Fruit fly (Drosophila melanogaster) whole organism, embryonic: Measurements from ENCODE around the gene Vm26Ac.

Experiments
- Asciz ChIP-seq: fragments of 200-800 bp; sonication (Bioruptor generic); optimal IDR thresholded peaks from 2 replicates; lab custom pipeline; 2017; ENCODE audit warnings: missing biosample characterization, mild to moderate bottlenecking, missing genetic modification characterization, missing genetic modification reagents
- Atf-2 ChIP-seq: fragments of 200-800 bp; sonication (Bioruptor generic); optimal IDR thresholded peaks from 2 replicates; lab custom pipeline; 2016; ENCODE audit warnings: missing biosample characterization, missing genetic modification characterization
- CG10267 ChIP-seq: fragments of 200-800 bp; sonication (Bioruptor generic); optimal IDR thresholded peaks from 2 replicates; lab custom pipeline; 2018; ENCODE audit warnings: missing biosample characterization, mild to moderate bottlenecking, missing genetic modification characterization, moderate library complexity
- CG10979 ChIP-seq: fragments of 200-800 bp; sonication (Bioruptor generic); optimal IDR thresholded peaks from 2 replicates; lab custom pipeline; 2018; ENCODE audit warnings: missing biosample characterization, mild to moderate bottlenecking, missing genetic modification characterization, moderate library complexity
- CG12391 ChIP-seq: fragments of 200-800 bp; sonication (Bioruptor generic); optimal IDR thresholded peaks from 3 replicates; lab custom pipeline; 2018; ENCODE audit warnings: missing biosample characterization, mild to moderate bottlenecking, missing genetic modification characterization, moderate library complexity
- CG12942 ChIP-seq: fragments of 200-800 bp; sonication (Bioruptor generic); optimal IDR thresholded peaks from 3 replicates; lab custom pipeline; 2016; ENCODE audit warnings: missing biosample characterization, missing genetic modification characterization
- CG14667 ChIP-seq: fragments of 200-800 bp; sonication (Bioruptor generic); IDR thresholded peaks from 2 replicates; pipeline ENCODE4 v1.3.6; 2022; ENCODE audit warnings: missing biosample characterization, missing genetic modification characterization
- CG15514 ChIP-seq: fragments of 200-800 bp; sonication (Bioruptor generic); optimal IDR thresholded peaks from 3 replicates; lab custom pipeline; 2017; ENCODE audit warnings: missing biosample characterization, missing genetic modification characterization, mild to moderate bottlenecking, moderate library complexity, missing genetic modification reagents
- CG17912 ChIP-seq: fragments of 200-800 bp; sonication (Bioruptor generic); optimal IDR thresholded peaks from 2 replicates; lab custom pipeline; 2018; ENCODE audit warnings: missing biosample characterization, mild to moderate bottlenecking, missing genetic modification characterization
- CG2678 ChIP-seq: fragments of 200-800 bp; sonication (Bioruptor generic); optimal IDR thresholded peaks from 3 replicates; lab custom pipeline; 2019; ENCODE audit warnings: missing biosample characterization, mild to moderate bottlenecking, missing genetic modification characterization, moderate library complexity
- CG2875 ChIP-seq: fragments of 200-800 bp; sonication (Bioruptor generic); optimal IDR thresholded peaks from 2 replicates; lab custom pipeline; 2017; ENCODE audit warnings: missing biosample characterization, mild to moderate bottlenecking, missing genetic modification characterization, missing genetic modification reagents
- CG31388 ChIP-seq: fragments of 200-800 bp; sonication (Bioruptor generic); optimal IDR thresholded peaks from 2 replicates; lab custom pipeline; 2016; ENCODE audit warnings: missing biosample characterization, missing genetic modification characterization
- CG32532 ChIP-seq: fragments of 200-800 bp; sonication (Bioruptor generic); IDR thresholded peaks from 2 replicates; pipeline ENCODE4 v1.3.6; 2022; ENCODE audit warnings: missing biosample characterization, missing genetic modification characterization
- CG4707 ChIP-seq: fragments of 200-800 bp; sonication (Bioruptor generic); optimal IDR thresholded peaks from 2 replicates; lab custom pipeline; 2018; ENCODE audit warnings: missing biosample characterization, mild to moderate bottlenecking, missing genetic modification characterization, moderate library complexity
- CG6765 ChIP-seq: fragments of 200-800 bp; sonication (Bioruptor generic); optimal IDR thresholded peaks from 3 replicates; lab custom pipeline; 2017; ENCODE audit warnings: missing biosample characterization, mild to moderate bottlenecking, missing genetic modification characterization
- CG7556 ChIP-seq: fragments of 200-800 bp; sonication (Bioruptor generic); optimal IDR thresholded peaks from 2 replicates; lab custom pipeline; 2017; ENCODE audit warnings: missing biosample characterization, mild to moderate bottlenecking, missing genetic modification characterization
- CG7963 ChIP-seq: fragments of 200-800 bp; sonication (Bioruptor generic); IDR thresholded peaks from 3 replicates; pipeline ENCODE4 v1.3.6; 2022; ENCODE audit warnings: missing biosample characterization, missing genetic modification characterization; ENCODE audit not compliant: partially characterized antibody
- CG8089 ChIP-seq: fragments of 200-800 bp; sonication (Bioruptor generic); optimal IDR thresholded peaks from 3 replicates; lab custom pipeline; 2016; ENCODE audit warnings: missing biosample characterization, missing genetic modification characterization
- CG9817 ChIP-seq: fragments of 200-800 bp; sonication (Bioruptor generic); optimal IDR thresholded peaks from 2 replicates; lab custom pipeline; 2018; ENCODE audit warnings: missing biosample characterization, mild to moderate bottlenecking, missing genetic modification characterization, moderate library complexity
- D19A ChIP-seq: fragments of 200-800 bp; optimal IDR thresholded peaks from 3 replicates; lab custom pipeline; 2019; ENCODE audit warnings: missing biosample characterization, mild to moderate bottlenecking, missing genetic modification characterization, moderate library complexity
- D19B ChIP-seq: fragments of 200-800 bp; sonication (Bioruptor generic); optimal IDR thresholded peaks from 2 replicates; lab custom pipeline; 2017; ENCODE audit warnings: missing biosample characterization, mild to moderate bottlenecking, missing genetic modification characterization
- Doc3 ChIP-seq: fragments of 200-800 bp; sonication (Bioruptor generic); IDR thresholded peaks from 3 replicates; pipeline ENCODE4 v1.3.6; 2022; ENCODE audit warnings: missing biosample characterization, missing genetic modification characterization; ENCODE audit not compliant: partially characterized antibody
- H2.0 ChIP-seq: fragments of 200-800 bp; sonication (Bioruptor generic); IDR thresholded peaks from 2 replicates; pipeline ENCODE4 v1.3.6; 2022; ENCODE audit warnings: missing biosample characterization, missing genetic modification characterization
- Rfx ChIP-seq: fragments of 200-800 bp; sonication (Bioruptor generic); IDR thresholded peaks from 2 replicates; pipeline ENCODE4 v1.3.6; 2022; ENCODE audit warnings: missing biosample characterization, missing genetic modification characterization
- Rx ChIP-seq: fragments of 200-800 bp; sonication (Bioruptor generic); IDR thresholded peaks from 2 replicates; pipeline ENCODE4 v1.3.6; 2022; ENCODE audit warnings: missing biosample characterization, missing genetic modification characterization
- Side ChIP-seq: fragments of 200-800 bp; sonication (Bioruptor generic); optimal IDR thresholded peaks from 2 replicates; lab custom pipeline; 2016; ENCODE audit warnings: missing biosample characterization, missing genetic modification characterization
- Trl ChIP-seq, 3 experiments: fragments of >200 bp in 2 of 3; fragments of 200-800 bp in 1 of 3; sonication (Bioruptor generic) in 1 of 3; optimal IDR thresholded peaks; 2 replicates in 1 of 3; 3 replicates in 2 of 3; lab custom pipeline; 2016 to 2017; ENCODE audit warnings: missing biosample characterization in 1 of 3, missing genetic modification characterization in 1 of 3
- ac ChIP-seq: fragments of 200-800 bp; sonication (Bioruptor generic); optimal IDR thresholded peaks from 3 replicates; lab custom pipeline; 2017; ENCODE audit warnings: missing biosample characterization, mild to moderate bottlenecking, missing genetic modification characterization
- ap ChIP-seq: fragments of 200-800 bp; sonication (Bioruptor generic); IDR thresholded peaks from 2 replicates; pipeline ENCODE4 v1.3.6; 2022; ENCODE audit warnings: missing biosample characterization, missing genetic modification characterization
- bigmax ChIP-seq: fragments of 200-800 bp; sonication (Bioruptor generic); optimal IDR thresholded peaks from 2 replicates; lab custom pipeline; 2018; ENCODE audit warnings: missing biosample characterization, mild to moderate bottlenecking, missing genetic modification characterization
- chn ChIP-seq: fragments of 200-800 bp; sonication (Bioruptor generic); optimal IDR thresholded peaks from 2 replicates; lab custom pipeline; 2016; ENCODE audit warnings: missing biosample characterization, missing genetic modification characterization
- dm ChIP-seq: fragments of 200-800 bp; sonication (Bioruptor generic); optimal IDR thresholded peaks from 3 replicates; lab custom pipeline; 2016; ENCODE audit warnings: missing biosample characterization, missing genetic modification characterization
- ems ChIP-seq: fragments of 200-800 bp; sonication (Bioruptor generic); optimal IDR thresholded peaks from 3 replicates; lab custom pipeline; 2016; ENCODE audit warnings: missing biosample characterization, missing genetic modification characterization
- gcm ChIP-seq: fragments of 200-800 bp; sonication (Bioruptor generic); optimal IDR thresholded peaks from 2 replicates; lab custom pipeline; 2019; ENCODE audit warnings: missing biosample characterization, mild to moderate bottlenecking, missing genetic modification characterization, moderate library complexity
- gem ChIP-seq: fragments of 200-800 bp; sonication (Bioruptor generic); optimal IDR thresholded peaks from 2 replicates; lab custom pipeline; 2019; ENCODE audit warnings: missing biosample characterization, mild to moderate bottlenecking, missing genetic modification characterization, moderate library complexity
- gfzf ChIP-seq: fragments of 200-800 bp; sonication (Bioruptor generic); optimal IDR thresholded peaks from 2 replicates; lab custom pipeline; 2016; ENCODE audit warnings: missing biosample characterization, mild to moderate bottlenecking, missing genetic modification characterization, moderate library complexity
- gsb-n ChIP-seq: fragments of 200-800 bp; sonication (Bioruptor generic); optimal IDR thresholded peaks from 3 replicates; lab custom pipeline; 2018; ENCODE audit warnings: missing biosample characterization, mild to moderate bottlenecking, missing genetic modification characterization
- her ChIP-seq: fragments of 200-800 bp; sonication (Bioruptor generic); optimal IDR thresholded peaks from 2 replicates; lab custom pipeline; 2016; ENCODE audit warnings: missing biosample characterization, missing genetic modification characterization
- inv ChIP-seq: fragments of 200-800 bp; sonication (Bioruptor generic); IDR thresholded peaks from 2 replicates; pipeline ENCODE4 v1.3.6; 2022; ENCODE audit warnings: missing biosample characterization, missing genetic modification characterization; ENCODE audit not compliant: partially characterized antibody
- kah ChIP-seq: fragments of 200-800 bp; sonication (Bioruptor generic); optimal IDR thresholded peaks from 2 replicates; lab custom pipeline; 2018; ENCODE audit warnings: missing biosample characterization, mild to moderate bottlenecking, missing genetic modification characterization
- kni ChIP-seq: fragments of 200-800 bp; sonication (Bioruptor generic); optimal IDR thresholded peaks from 3 replicates; lab custom pipeline; 2017; ENCODE audit warnings: mild to moderate bottlenecking, missing biosample characterization, missing genetic modification reagents, missing genetic modification characterization
- knrl ChIP-seq: fragments of 200-800 bp; sonication (Bioruptor generic); IDR thresholded peaks from 3 replicates; pipeline ENCODE4 v1.3.6; 2022; ENCODE audit warnings: missing biosample characterization, missing genetic modification characterization; ENCODE audit not compliant: partially characterized antibody
- mirr ChIP-seq: fragments of 200-800 bp; sonication (Bioruptor generic); optimal IDR thresholded peaks from 3 replicates; lab custom pipeline; 2018; ENCODE audit warnings: missing biosample characterization, mild to moderate bottlenecking, missing genetic modification characterization
- ranshi ChIP-seq: fragments of 200-800 bp; sonication (Bioruptor generic); IDR thresholded peaks from 2 replicates; pipeline ENCODE4 v1.3.6; 2022; ENCODE audit warnings: missing biosample characterization, missing genetic modification characterization
- repo ChIP-seq: fragments of 200-800 bp; sonication (Bioruptor generic); optimal IDR thresholded peaks from 2 replicates; lab custom pipeline; 2016; ENCODE audit warnings: missing biosample characterization, missing genetic modification characterization
- seq ChIP-seq: fragments of 200-800 bp; sonication (Bioruptor generic); IDR thresholded peaks from 2 replicates; pipeline ENCODE4 v1.3.6; 2022; ENCODE audit warnings: missing biosample characterization, missing genetic modification characterization
- sim ChIP-seq: fragments of 200-800 bp; sonication (Bioruptor generic); IDR thresholded peaks from 2 replicates; pipeline ENCODE4 v1.3.6; 2022; ENCODE audit warnings: missing biosample characterization, missing genetic modification characterization
- sisA ChIP-seq: fragments of 200-800 bp; sonication (Bioruptor generic); IDR thresholded peaks from 2 replicates; pipeline ENCODE4 v1.3.6; 2022; ENCODE audit warnings: missing biosample characterization, missing genetic modification characterization
- slou ChIP-seq: fragments of 200-800 bp; sonication (Bioruptor generic); optimal IDR thresholded peaks from 3 replicates; lab custom pipeline; 2016; ENCODE audit warnings: missing biosample characterization, missing genetic modification characterization
- unpg ChIP-seq: fragments of 200-800 bp; sonication (Bioruptor generic); optimal IDR thresholded peaks from 3 replicates; lab custom pipeline; 2018; ENCODE audit warnings: missing biosample characterization, mild to moderate bottlenecking, missing genetic modification characterization, moderate library complexity

The Vm26Ac gene

DNA sequence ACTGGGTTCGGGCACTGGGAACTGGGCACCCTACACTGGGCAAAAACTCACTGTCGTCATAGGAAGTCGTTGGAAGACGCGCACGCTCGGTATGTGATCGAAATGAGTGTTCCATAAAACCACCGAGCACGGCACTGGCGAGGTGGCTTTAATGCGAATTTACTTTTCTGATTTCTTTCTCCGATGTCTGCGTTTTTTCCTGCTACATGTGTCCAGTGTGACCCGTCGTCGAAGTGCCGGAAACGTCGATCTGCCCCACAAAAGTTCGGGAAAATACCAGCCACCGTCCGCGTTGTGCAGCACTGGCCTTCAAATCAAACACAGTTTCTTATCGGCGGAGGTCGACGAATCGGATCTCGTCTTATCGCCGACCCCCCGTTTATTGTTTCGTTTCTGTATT is 40.8 kb upstream of the Vm26Ac start, which contains the start of gene Kdm5 (continued):
- TF ChIP-seq CG6765 (GFP tag; lab: Kevin White, UChicago): peak; percentile 55
- TF ChIP-seq Atf-2 (GFP tag; lab: Kevin White, UChicago): no peak
- peak; percentile 69 for TF ChIP-seq CG15514 (GFP tag; lab: Kevin White, UChicago)
- peak; percentile 2 for TF ChIP-seq CG8089 (GFP tag; lab: Kevin White, UChicago)
- no peak for TF ChIP-seq H2.0 (GFP tag; lab: Robert Waterston, UW)
- TF ChIP-seq CG14667: no peak
- no peak for TF ChIP-seq ap (GFP tag; lab: Robert Waterston, UW)
- no peak for TF ChIP-seq Asciz (GFP tag; lab: Kevin White, UChicago)
- peak; percentile 94 for TF ChIP-seq CG10267 (tag; lab: Kevin White, UChicago)
- peak; percentile 84 for TF ChIP-seq gfzf
- no peak for TF ChIP-seq CG7963
- peak; percentile 58 for TF ChIP-seq CG32532 (GFP tag; lab: Robert Waterston, UW)
- no peak for TF ChIP-seq gem
- peak; percentile 11 for TF ChIP-seq CG9817 (tag; lab: Kevin White, UChicago)
- TF ChIP-seq sim: no peak
- TF ChIP-seq dm (GFP tag; lab: Kevin White, UChicago): peak; percentile 44
- TF ChIP-seq gcm (GFP tag; lab: Kevin White, UChicago): no peak
- TF ChIP-seq ac (GFP tag; lab: Kevin White, UChicago): no peak
- peak; percentile 43; the same call in 1 of the 2 replicates for TF ChIP-seq ranshi (GFP tag; lab: Robert Waterston, UW)
- TF ChIP-seq kah (GFP tag; lab: Kevin White, UChicago): no peak
- no peak for TF ChIP-seq CG2678 (tag; lab: Kevin White, UChicago)
- TF ChIP-seq CG10979 (tag; lab: Kevin White, UChicago): no peak
- TF ChIP-seq gsb-n: no peak
- 0 out of 3 replicates have a peak, but pooled peaks have one; percentile 12 for TF ChIP-seq knrl (GFP tag; lab: Robert Waterston, UW)
- peak; percentile 56 for TF ChIP-seq mirr (GFP tag; lab: Kevin White, UChicago)
- no peak for TF ChIP-seq Trl (optimal IDR thresholded peaks at IDR 0.05; lab: Kevin White, UChicago)
- no peak for TF ChIP-seq Trl (GFP tag; optimal IDR thresholded peaks at IDR 0.05; lab: Kevin White, UChicago)
- no peak for TF ChIP-seq CG17912
- no peak for TF ChIP-seq CG7556 (GFP tag; lab: Kevin White, UChicago)
- no peak for TF ChIP-seq Rx (GFP tag; lab: Robert Waterston, UW)
- no peak for TF ChIP-seq her
- no peak for TF ChIP-seq kni (GFP tag; lab: Kevin White, UChicago)
- TF ChIP-seq CG4707: no peak
- TF ChIP-seq CG2875 (GFP tag; lab: Kevin White, UChicago): no peak
- peak; percentile 31 for TF ChIP-seq bigmax (GFP tag; lab: Kevin White, UChicago)
- TF ChIP-seq Rfx (GFP tag; lab: Robert Waterston, UW): peak; percentile 79
- TF ChIP-seq Doc3 (GFP tag; lab: Robert Waterston, UW): no peak
- TF ChIP-seq unpg (GFP tag; lab: Kevin White, UChicago): no peak
- TF ChIP-seq sisA (GFP tag; lab: Robert Waterston, UW): no peak
- TF ChIP-seq D19B (GFP tag; lab: Kevin White, UChicago): no peak
- no peak for TF ChIP-seq slou
- no peak for TF ChIP-seq CG12942 (GFP tag; lab: Kevin White, UChicago)
- peak; percentile 28 for TF ChIP-seq chn (GFP tag; lab: Kevin White, UChicago)
- TF ChIP-seq repo: peak; percentile 1
- TF ChIP-seq Side: peak; percentile 47
- peak; percentile 9 for TF ChIP-seq CG12391 (tag; lab: Kevin White, UChicago)
- TF ChIP-seq D19A (tag; lab: Kevin White, UChicago): no peak
- no peak for TF ChIP-seq ems (GFP tag; lab: Kevin White, UChicago)
- no peak for TF ChIP-seq seq (GFP tag; lab: Robert Waterston, UW)
- 0 out of 2 replicates have a peak, but pooled peaks have one; percentile 20 for TF ChIP-seq inv (GFP tag; lab: Robert Waterston, UW)
- no peak for TF ChIP-seq CG31388 (GFP tag; lab: Kevin White, UChicago)
